Worm (Caenorhabditis elegans) whole organism, young adult: ENCODE data around the gene timp-1.

Experiments
- B0035.1 ChIP-seq: sonication (generic microtip); optimal IDR thresholded peaks from 2 replicates; lab custom pipeline; 2016; ENCODE audit warnings: missing genetic modification characterization, mild to moderate bottlenecking, missing compliant biosample characterization, missing genotype, missing genetic modification reagents
- B0261.1 ChIP-seq: sonication (generic microtip); optimal IDR thresholded peaks from 2 replicates; lab custom pipeline; 2016; ENCODE audit warnings: mild to moderate bottlenecking, missing genetic modification characterization, moderate library complexity, missing compliant biosample characterization
- D2030.7 ChIP-seq: fragments of 200-800 bp; sonication (Bioruptor generic); IDR thresholded peaks from 2 replicates; pipeline ENCODE4 v1.3.6; 2022; ENCODE audit warnings: missing genetic modification reagents, missing genetic modification characterization, missing compliant biosample characterization
- F23B12.7 ChIP-seq: sonication (generic microtip); optimal IDR thresholded peaks from 2 replicates; lab custom pipeline; 2017; ENCODE audit warnings: missing genetic modification characterization, mild to moderate bottlenecking, missing compliant biosample characterization, antibody characterized with exemption, moderate library complexity; ENCODE audit not compliant: insufficient read depth
- F33H1.4 ChIP-seq: fragments of 200-800 bp; sonication (Bioruptor generic); IDR thresholded peaks from 2 replicates; pipeline ENCODE4 v1.3.6; 2022; ENCODE audit warnings: missing genetic modification reagents, missing genetic modification characterization, missing compliant biosample characterization
- F49E8.2 ChIP-seq: sonication (generic microtip); optimal IDR thresholded peaks from 3 replicates; lab custom pipeline; 2017; ENCODE audit warnings: missing genetic modification characterization, mild to moderate bottlenecking, missing compliant biosample characterization, antibody characterized with exemption, moderate library complexity; ENCODE audit not compliant: insufficient read depth
- F52B5.7 ChIP-seq: sonication (generic microtip); optimal IDR thresholded peaks from 2 replicates; lab custom pipeline; 2016; ENCODE audit warnings: mild to moderate bottlenecking, missing genetic modification characterization, missing compliant biosample characterization
- F57C9.4 ChIP-seq: sonication (generic microtip); optimal IDR thresholded peaks from 2 replicates; lab custom pipeline; 2017; ENCODE audit warnings: mild to moderate bottlenecking, missing genetic modification characterization, missing compliant biosample characterization
- Y79H2A.3 ChIP-seq: fragments of 200-800 bp; sonication (Bioruptor generic); conservative IDR thresholded peaks from 2 replicates; pipeline ENCODE4 v1.3.6; 2022; ENCODE audit warnings: missing genetic modification reagents, missing genetic modification characterization, missing compliant biosample characterization
- ama-1 ChIP-seq, 3 experiments: fragments of 150-350 bp in 1 of 3; sonication (generic microtip) in 2 of 3; optimal IDR thresholded peaks; 2 replicates each; lab custom pipeline; 2014 to 2018; ENCODE audit warnings: missing biosample characterization in 2 of 3, missing genetic modification characterization in 2 of 3, missing genetic modification reagents in 2 of 3
- athp-1 ChIP-seq: sonication (generic microtip); optimal IDR thresholded peaks from 2 replicates; lab custom pipeline; 2017; ENCODE audit warnings: mild to moderate bottlenecking, missing genetic modification characterization, missing compliant biosample characterization
- attf-3 ChIP-seq: fragments of 200-800 bp; sonication (Bioruptor generic); conservative IDR thresholded peaks from 2 replicates; pipeline ENCODE4 v1.3.6; 2022; ENCODE audit warnings: missing genetic modification reagents, missing genetic modification characterization, missing compliant biosample characterization
- bed-1 ChIP-seq: fragments of 200-800 bp; sonication (Bioruptor generic); IDR thresholded peaks from 2 replicates; pipeline ENCODE4 v1.3.6; 2022; ENCODE audit warnings: missing genetic modification reagents, missing genetic modification characterization, missing compliant biosample characterization
- ccch-3 ChIP-seq: fragments of 200-800 bp; sonication (Bioruptor generic); optimal IDR thresholded peaks from 2 replicates; lab custom pipeline; 2018; ENCODE audit warnings: mild to moderate bottlenecking, missing genetic modification characterization, missing compliant biosample characterization
- ceh-100 ChIP-seq: fragments of 200-800 bp; sonication (Bioruptor generic); IDR thresholded peaks from 2 replicates; pipeline ENCODE4 v1.3.6; 2022; ENCODE audit warnings: missing genetic modification reagents, missing genetic modification characterization, missing compliant biosample characterization
- ceh-27 ChIP-seq: fragments of 200-800 bp; sonication (Bioruptor generic); optimal IDR thresholded peaks from 2 replicates; lab custom pipeline; 2018; ENCODE audit warnings: mild to moderate bottlenecking, missing genetic modification characterization, moderate library complexity, missing compliant biosample characterization
- ceh-91 ChIP-seq: fragments of 200-800 bp; sonication (Bioruptor generic); IDR thresholded peaks from 2 replicates; pipeline ENCODE4 v1.3.6; 2022; ENCODE audit warnings: missing genetic modification reagents, missing genetic modification characterization, missing compliant biosample characterization
- chd-7 ChIP-seq: sonication (generic microtip); optimal IDR thresholded peaks from 2 replicates; lab custom pipeline; 2016; ENCODE audit warnings: mild to moderate bottlenecking, missing genetic modification characterization, moderate library complexity, missing compliant biosample characterization
- die-1 ChIP-seq: sonication (generic microtip); optimal IDR thresholded peaks from 2 replicates; lab custom pipeline; 2016; ENCODE audit warnings: missing genotype, mild to moderate bottlenecking, missing genetic modification characterization, missing compliant biosample characterization
- dox-1 ChIP-seq: fragments of 200-800 bp; sonication (Bioruptor generic); IDR thresholded peaks from 2 replicates; pipeline ENCODE4 v1.3.6; 2022; ENCODE audit warnings: missing genetic modification reagents, missing genetic modification characterization, missing compliant biosample characterization
- efl-1 ChIP-seq: fragments of 150-350 bp; optimal IDR thresholded peaks from 2 replicates; lab custom pipeline; 2014; ENCODE audit warnings: missing biosample characterization, missing genetic modification reagents, missing genetic modification characterization
- ekl-4 ChIP-seq: fragments of 200-800 bp; sonication (Bioruptor generic); IDR thresholded peaks from 2 replicates; pipeline ENCODE4 v1.3.6; 2022; ENCODE audit warnings: missing genetic modification reagents, missing genetic modification characterization, missing compliant biosample characterization
- fkh-3 ChIP-seq: sonication (generic microtip); optimal IDR thresholded peaks from 2 replicates; lab custom pipeline; 2016; ENCODE audit warnings: mild to moderate bottlenecking, missing genetic modification characterization, missing compliant biosample characterization
- gei-17 ChIP-seq: fragments of 200-800 bp; sonication (Bioruptor generic); optimal IDR thresholded peaks from 2 replicates; lab custom pipeline; 2018; ENCODE audit warnings: mild to moderate bottlenecking, missing genetic modification characterization, missing compliant biosample characterization
- hrde-1 ChIP-seq: sonication (generic microtip); optimal IDR thresholded peaks from 2 replicates; lab custom pipeline; 2016; ENCODE audit warnings: missing genetic modification characterization, mild to moderate bottlenecking, missing compliant biosample characterization, moderate library complexity, missing genotype, missing genetic modification reagents, borderline replicate concordance
- lin-35 ChIP-seq, 3 experiments: fragments of 150-350 bp in 2 of 3; sonication (generic microtip) in 1 of 3; optimal IDR thresholded peaks; 2 replicates each; lab custom pipeline; 2014 to 2018; ENCODE audit warnings: missing biosample characterization in 3 of 3, missing genetic modification characterization in 3 of 3, missing genetic modification reagents in 3 of 3
- lin-40 ChIP-seq: sonication (generic microtip); optimal IDR thresholded peaks from 2 replicates; lab custom pipeline; 2016; ENCODE audit warnings: missing genetic modification characterization, mild to moderate bottlenecking, missing compliant biosample characterization, missing genotype, missing genetic modification reagents
- madf-10 ChIP-seq: sonication (generic microtip); optimal IDR thresholded peaks from 2 replicates; lab custom pipeline; 2016; ENCODE audit warnings: mild to moderate bottlenecking, missing genetic modification characterization, missing compliant biosample characterization
- madf-6 ChIP-seq: fragments of 200-800 bp; sonication (Bioruptor generic); IDR thresholded peaks from 2 replicates; pipeline ENCODE4 v1.3.6; 2022; ENCODE audit warnings: missing genetic modification reagents, missing genetic modification characterization, missing compliant biosample characterization
- mxl-1 ChIP-seq: sonication (generic microtip); optimal IDR thresholded peaks from 2 replicates; lab custom pipeline; 2016; ENCODE audit warnings: missing genetic modification characterization, missing compliant biosample characterization
- nfya-1 ChIP-seq: sonication (generic microtip); optimal IDR thresholded peaks from 2 replicates; lab custom pipeline; 2017; ENCODE audit warnings: antibody characterized with exemption, missing compliant biosample characterization, missing genetic modification characterization, borderline replicate concordance; ENCODE audit not compliant: insufficient read depth
- nhr-27 ChIP-seq: fragments of 200-800 bp; sonication (Bioruptor generic); optimal IDR thresholded peaks from 2 replicates; lab custom pipeline; 2018; ENCODE audit warnings: mild to moderate bottlenecking, missing genetic modification characterization, moderate library complexity, missing compliant biosample characterization
- nhr-80 ChIP-seq: sonication (generic microtip); optimal IDR thresholded peaks from 2 replicates; lab custom pipeline; 2016; ENCODE audit warnings: missing genetic modification characterization, missing compliant biosample characterization
- nhr-90 ChIP-seq: sonication (generic microtip); optimal IDR thresholded peaks from 2 replicates; lab custom pipeline; 2016; ENCODE audit warnings: missing genotype, mild to moderate bottlenecking, missing genetic modification characterization, missing compliant biosample characterization
- rcor-1 ChIP-seq: fragments of 200-800 bp; sonication (Bioruptor generic); IDR thresholded peaks from 2 replicates; pipeline ENCODE4 v1.3.6; 2022; ENCODE audit warnings: missing genetic modification reagents, missing genetic modification characterization, missing compliant biosample characterization
- sdz-38 ChIP-seq: sonication (generic microtip); optimal IDR thresholded peaks from 2 replicates; lab custom pipeline; 2016; ENCODE audit warnings: missing genotype, missing genetic modification characterization, missing compliant biosample characterization
- sea-2 ChIP-seq: fragments of 200-800 bp; sonication (Bioruptor generic); IDR thresholded peaks from 2 replicates; pipeline ENCODE4 v1.3.6; 2022; ENCODE audit warnings: missing genetic modification characterization, missing compliant biosample characterization
- snpc-1.1 ChIP-seq: sonication (generic microtip); optimal IDR thresholded peaks from 2 replicates; lab custom pipeline; 2017; ENCODE audit warnings: missing genetic modification characterization, mild to moderate bottlenecking, missing compliant biosample characterization, antibody characterized with exemption, moderate library complexity, missing genotype, missing genetic modification reagents; ENCODE audit not compliant: insufficient read depth
- snpc-3.4 ChIP-seq: sonication (generic microtip); optimal IDR thresholded peaks from 2 replicates; lab custom pipeline; 2017; ENCODE audit warnings: missing genetic modification characterization, mild to moderate bottlenecking, missing compliant biosample characterization, antibody characterized with exemption, moderate library complexity, missing genotype, missing genetic modification reagents
- snpc-4 ChIP-seq, 5 experiments: fragments of 150-350 bp in 1 of 5; sonication (generic microtip) in 4 of 5; optimal IDR thresholded peaks; 2 replicates each; lab custom pipeline; 2014 to 2018; ENCODE audit warnings: missing genetic modification characterization in 5 of 5, missing biosample characterization in 3 of 5, antibody characterized with exemption in 2 of 5, mild to moderate bottlenecking in 2 of 5, missing compliant biosample characterization in 2 of 5, missing genotype in 2 of 5, moderate library complexity in 2 of 5, missing genetic modification reagents in 1 of 5
- tlf-1 ChIP-seq: fragments of 200-800 bp; sonication (Bioruptor generic); optimal IDR thresholded peaks from 2 replicates; lab custom pipeline; 2018; ENCODE audit warnings: mild to moderate bottlenecking, missing genetic modification characterization, missing compliant biosample characterization
- xnd-1 ChIP-seq: sonication (generic microtip); optimal IDR thresholded peaks from 2 replicates; lab custom pipeline; 2016; ENCODE audit warnings: missing genotype, missing genetic modification reagents, missing genetic modification characterization, missing compliant biosample characterization
- ztf-22 ChIP-seq: fragments of 200-800 bp; sonication (Bioruptor generic); optimal IDR thresholded peaks from 2 replicates; lab custom pipeline; 2018; ENCODE audit warnings: mild to moderate bottlenecking, missing genetic modification characterization, moderate library complexity, missing compliant biosample characterization
- ztf-26 ChIP-seq: sonication (generic microtip); optimal IDR thresholded peaks from 2 replicates; lab custom pipeline; 2017; ENCODE audit warnings: missing genetic modification characterization, missing compliant biosample characterization
- ztf-28 ChIP-seq: fragments of 200-800 bp; sonication (Bioruptor generic); IDR thresholded peaks from 2 replicates; pipeline ENCODE4 v1.3.6; 2022; ENCODE audit warnings: missing genetic modification reagents, missing genetic modification characterization, missing compliant biosample characterization

timp-1 gene

DNA sequence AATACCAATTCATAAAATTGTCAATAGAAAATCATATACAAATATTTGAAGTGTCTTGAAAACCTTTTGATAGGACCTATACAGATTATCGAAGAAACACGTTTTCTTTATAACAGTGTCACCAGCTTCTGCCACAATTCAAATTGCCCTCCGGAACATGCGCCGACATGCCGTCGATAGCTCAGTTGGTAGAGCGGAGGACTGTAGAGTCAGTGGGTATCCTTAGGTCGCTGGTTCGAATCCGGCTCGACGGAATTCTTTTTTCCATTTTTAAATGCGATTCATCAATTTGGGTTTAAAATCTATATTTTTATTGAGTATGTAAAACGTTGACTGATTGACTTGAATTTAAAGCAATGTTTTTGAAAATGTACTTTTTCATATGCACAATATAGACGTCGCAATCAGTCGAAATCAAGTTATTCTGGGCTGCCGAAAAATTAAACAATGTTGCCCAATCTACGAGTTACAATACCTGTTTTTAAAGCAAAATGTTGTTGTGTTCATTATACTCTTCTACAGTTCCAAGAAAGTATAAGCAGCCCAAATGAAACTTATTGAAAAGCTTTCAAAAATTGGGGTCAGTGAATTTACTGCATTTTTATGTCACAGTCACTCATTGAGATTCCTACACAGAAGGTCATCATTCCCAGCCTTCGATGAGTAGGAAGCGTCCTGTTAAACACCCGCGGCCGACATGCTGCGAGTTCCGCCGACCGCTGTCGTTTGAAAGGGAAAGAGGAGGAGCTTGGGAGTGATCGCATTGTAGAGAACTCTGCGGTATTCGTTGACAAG, 40.5 kb downstream of the timp-1 start (continued):
- TF ChIP-seq ama-1 (optimal IDR thresholded peaks at IDR 0.05; lab: Kevin White, UChicago) (peak; percentile 94), ama-1 (GFP tag; optimal IDR thresholded peaks at IDR 0.05; lab: Kevin White, UChicago) (peak in 1 of 2 experiments; percentile 72), gei-17 (GFP tag; lab: Kevin White, UChicago) (no peak), snpc-1.1 (tag; lab: Kevin White, UChicago) (peak; percentile 99), F33H1.4 (GFP tag; lab: Robert Waterston, UW) (peak; percentile 64), sea-2 (GFP tag; lab: Robert Waterston, UW) (no peak), F57C9.4 (tag; lab: Kevin White, UChicago) (no peak), B0261.1 (peak; percentile 69), chd-7 (tag; lab: Kevin White, UChicago) (no peak), nhr-27 (tag; lab: Kevin White, UChicago) (no peak), ceh-27 (peak; percentile 42), F52B5.7 (tag; lab: Kevin White, UChicago) (no peak), mxl-1 (tag; lab: Kevin White, UChicago) (peak; percentile 42), ceh-91 (0 out of 2 replicates have a peak, but pooled peaks have one; percentile 24), ccch-3 (no peak), B0035.1 (tag; lab: Kevin White, UChicago) (peak; percentile 46), F23B12.7 (tag; lab: Kevin White, UChicago) (peak; percentile 86), efl-1 (GFP tag; lab: Kevin White, UChicago) (peak; percentile 17), athp-1 (tag; lab: Kevin White, UChicago) (no peak), bed-1 (no peak), madf-10 (tag; lab: Kevin White, UChicago) (peak; percentile 39), die-1 (peak; percentile 49), D2030.7 (peak; percentile 96), nhr-80 (tag; lab: Kevin White, UChicago) (peak; percentile 16), Y79H2A.3 (no peak), dox-1 (GFP tag; lab: Robert Waterston, UW) (peak; percentile 84; the same call in 1 of the 2 replicates), madf-6 (GFP tag; lab: Robert Waterston, UW) (peak; percentile 89), hrde-1 (tag; lab: Kevin White, UChicago) (peak; percentile 90), rcor-1 (peak; percentile 90), ceh-100 (GFP tag; lab: Robert Waterston, UW) (peak; percentile 60; the same call in 1 of the 2 replicates), snpc-3.4 (tag; lab: Kevin White, UChicago) (peak; percentile 97), lin-40 (peak; percentile 43), ztf-28 (GFP tag; lab: Robert Waterston, UW) (no peak), attf-3 (GFP tag; lab: Robert Waterston, UW) (0 out of 2 replicates have a peak, but pooled peaks have one; percentile 31), snpc-4 (GFP tag; optimal IDR thresholded peaks at IDR 0.05; lab: Kevin White, UChicago) (peak; percentile 99), snpc-4 (tag; optimal IDR thresholded peaks at IDR 0.05; lab: Kevin White, UChicago) (peak; percentile 97 to 100 (median 99)), lin-35 (GFP tag; optimal IDR thresholded peaks at IDR 0.05; lab: Kevin White, UChicago) (peak in 2 of 3 experiments; percentile 42 to 47), sdz-38 (tag; lab: Kevin White, UChicago) (no peak), xnd-1 (tag; lab: Kevin White, UChicago) (peak; percentile 68), tlf-1 (peak; percentile 71), F49E8.2 (tag; lab: Kevin White, UChicago) (peak; percentile 96), fkh-3 (tag; lab: Kevin White, UChicago) (no peak), nfya-1 (tag; lab: Kevin White, UChicago) (no peak), ekl-4 (GFP tag; lab: Robert Waterston, UW) (peak; percentile 80), nhr-90 (tag; lab: Kevin White, UChicago) (peak; percentile 16), ztf-26 (tag; lab: Kevin White, UChicago) (peak; percentile 16), ztf-22 (GFP tag; lab: Kevin White, UChicago) (no peak)
